Fruit fly (Drosophila melanogaster): ENCODE results near the gene Atg8a.

Atg8a gene

dm6 chrX:10762959-10763883, 4.9 kb downstream of the Atg8a start (continued):
- TF ChIP-seq Pdp1 (GFP tag; optimal IDR thresholded peaks at IDR 0.05) (no peak), CG10321 (GFP tag; IDR thresholded peaks at IDR 0.05) (no peak), CG1529 (GFP tag; optimal IDR thresholded peaks at IDR 0.05) (no peak), maf-S (GFP tag; optimal IDR thresholded peaks at IDR 0.05) (no peak), CG2678 (tag; optimal IDR thresholded peaks at IDR 0.05) (peak; percentile 67), CG4360 (GFP tag; IDR thresholded peaks at IDR 0.05) (peak; percentile 93), E2f1 (GFP tag; IDR thresholded peaks at IDR 0.05) (0 out of 2 replicates have a peak, but pooled peaks have one; percentile 19), CG11723 (GFP tag; optimal IDR thresholded peaks at IDR 0.05) (no peak), Spps (tag; optimal IDR thresholded peaks at IDR 0.05) (no peak), CG4820 (GFP tag; optimal IDR thresholded peaks at IDR 0.05) (no peak), eyg (GFP tag; optimal IDR thresholded peaks at IDR 0.05) (no peak), CG4404 (GFP tag; IDR thresholded peaks at IDR 0.05) (no peak), Hr39 (optimal IDR thresholded peaks at IDR 0.05) (no peak), CG6791 (GFP tag; IDR thresholded peaks at IDR 0.05; ENCODE audit: partially characterized antibody) (no peak), lola (GFP tag; optimal IDR thresholded peaks at IDR 0.05) (peak in 1 of 3 experiments; percentile 17), CG2120 (GFP tag; optimal IDR thresholded peaks at IDR 0.05) (peak; percentile 61), hkb (optimal IDR thresholded peaks at IDR 0.05) (no peak), hkb (GFP tag; IDR thresholded peaks at IDR 0.05) (no peak; the same call in 1 of the 2 replicates), CG13296 (GFP tag; optimal IDR thresholded peaks at IDR 0.05) (no peak), en (GFP tag; optimal IDR thresholded peaks at IDR 0.05) (no peak), CG6813 (GFP tag; optimal IDR thresholded peaks at IDR 0.05) (peak; percentile 5), her (GFP tag; optimal IDR thresholded peaks at IDR 0.05) (no peak), CkIIα-i1 (GFP tag; IDR thresholded peaks at IDR 0.05) (no peak), shn (GFP tag; optimal IDR thresholded peaks at IDR 0.05) (no peak), Xbp1 (GFP tag; optimal IDR thresholded peaks at IDR 0.05) (peak; percentile 46), CG4328 (GFP tag; optimal IDR thresholded peaks at IDR 0.05) (no peak), Deaf1 (tag; optimal IDR thresholded peaks at IDR 0.05) (peak; percentile 6), yki (optimal IDR thresholded peaks at IDR 0.05) (no peak), Rfx (GFP tag; IDR thresholded peaks at IDR 0.05) (peak; percentile 38), vvl (GFP tag; IDR thresholded peaks at IDR 0.05) (no peak), NFAT (GFP tag; IDR thresholded peaks at IDR 0.05) (0 out of 2 replicates have a peak, but pooled peaks have one; percentile 13), YL-1 (GFP tag; optimal IDR thresholded peaks at IDR 0.05) (no peak), CG8359 (GFP tag; optimal IDR thresholded peaks at IDR 0.05; ENCODE audit: borderline replicate concordance) (no peak), grau (tag; optimal IDR thresholded peaks at IDR 0.05) (peak; percentile 53), Sox100B (GFP tag; optimal IDR thresholded peaks at IDR 0.05) (peak; percentile 46), Fer1 (GFP tag; optimal IDR thresholded peaks at IDR 0.05) (no peak), CG1792 (GFP tag; optimal IDR thresholded peaks at IDR 0.05) (no peak), Aef1 (GFP tag; IDR thresholded peaks at IDR 0.05) (peak; percentile 32; the same call in 1 of the 3 replicates), zen2 (GFP tag; IDR thresholded peaks at IDR 0.05; ENCODE audit: partially characterized antibody) (no peak), tgo (GFP tag; IDR thresholded peaks at IDR 0.05) (no peak; the same call in 2 of the 3 replicates), trh (GFP tag; optimal IDR thresholded peaks at IDR 0.05) (no peak), CG3995 (GFP tag; optimal IDR thresholded peaks at IDR 0.05) (no peak), CG10209 (GFP tag; optimal IDR thresholded peaks at IDR 0.05) (no peak), CG18619 (GFP tag; optimal IDR thresholded peaks at IDR 0.05) (no peak), CG1602 (GFP tag; optimal IDR thresholded peaks at IDR 0.05) (no peak), fd96Cb (tag; optimal IDR thresholded peaks at IDR 0.05) (peak; percentile 26), CG13123 (GFP tag; optimal IDR thresholded peaks at IDR 0.05) (no peak), CG14667 (GFP tag; IDR thresholded peaks at IDR 0.05) (no peak), tna (GFP tag; IDR thresholded peaks at IDR 0.05; ENCODE audit: partially characterized antibody) (no peak), gro (GFP tag; optimal IDR thresholded peaks at IDR 0.05) (peak; percentile 28)
